Worm (Caenorhabditis elegans) whole organism, young adult: ENCODE measurements around the gene ZC15.3.

Experiments
- B0019.2 ChIP-seq: fragments of 200-800 bp; sonication (Bioruptor generic); conservative IDR thresholded peaks from 2 replicates; pipeline ENCODE4 v1.3.6; 2022; ENCODE audit warnings: missing genetic modification reagents, missing genetic modification characterization, missing compliant biosample characterization
- B0336.3 ChIP-seq: fragments of 200-800 bp; sonication (Bioruptor generic); IDR thresholded peaks from 2 replicates; pipeline ENCODE4 v1.3.6; 2022; ENCODE audit warnings: missing genetic modification characterization, missing compliant biosample characterization
- C06A6.2 ChIP-seq: fragments of 200-800 bp; sonication (Bioruptor generic); conservative IDR thresholded peaks from 2 replicates; pipeline ENCODE4 v1.3.6; 2022; ENCODE audit warnings: missing genetic modification characterization, missing compliant biosample characterization
- C17E4.6 ChIP-seq: fragments of 200-800 bp; sonication (Bioruptor generic); IDR thresholded peaks from 2 replicates; pipeline ENCODE4 v1.3.6; 2022; ENCODE audit warnings: missing genetic modification reagents, missing genetic modification characterization, missing compliant biosample characterization
- F10E7.11 ChIP-seq: sonication (generic microtip); optimal IDR thresholded peaks from 2 replicates; lab custom pipeline; 2017; ENCODE audit warnings: mild to moderate bottlenecking, missing genetic modification characterization, moderate library complexity, missing compliant biosample characterization
- F33H1.4 ChIP-seq: fragments of 200-800 bp; sonication (Bioruptor generic); IDR thresholded peaks from 2 replicates; pipeline ENCODE4 v1.3.6; 2022; ENCODE audit warnings: missing genetic modification reagents, missing genetic modification characterization, missing compliant biosample characterization
- F39B2.1 ChIP-seq: fragments of 200-800 bp; sonication (Bioruptor generic); IDR thresholded peaks from 2 replicates; pipeline ENCODE4 v1.3.6; 2022; ENCODE audit warnings: missing genetic modification reagents, missing genetic modification characterization, missing compliant biosample characterization
- F52B5.7 ChIP-seq: sonication (generic microtip); optimal IDR thresholded peaks from 2 replicates; lab custom pipeline; 2016; ENCODE audit warnings: mild to moderate bottlenecking, missing genetic modification characterization, missing compliant biosample characterization
- F57A8.1 ChIP-seq: fragments of 200-800 bp; sonication (Bioruptor generic); optimal IDR thresholded peaks from 2 replicates; lab custom pipeline; 2018; ENCODE audit warnings: mild to moderate bottlenecking, missing genetic modification characterization, moderate library complexity, missing compliant biosample characterization
- F57C9.4 ChIP-seq: sonication (generic microtip); optimal IDR thresholded peaks from 2 replicates; lab custom pipeline; 2017; ENCODE audit warnings: mild to moderate bottlenecking, missing genetic modification characterization, missing compliant biosample characterization
- K11D2.4 ChIP-seq: fragments of 200-800 bp; sonication (Bioruptor generic); IDR thresholded peaks from 2 replicates; pipeline ENCODE4 v1.3.6; 2022; ENCODE audit warnings: missing genetic modification reagents, missing genetic modification characterization, missing compliant biosample characterization
- T26A5.8 ChIP-seq: sonication (generic microtip); optimal IDR thresholded peaks from 2 replicates; lab custom pipeline; 2016; ENCODE audit warnings: missing genetic modification characterization, missing compliant biosample characterization
- Y53F4B.3 ChIP-seq: fragments of 200-800 bp; sonication (Bioruptor generic); IDR thresholded peaks from 2 replicates; pipeline ENCODE4 v1.3.6; 2022; ENCODE audit warnings: missing genetic modification reagents, missing genetic modification characterization, missing compliant biosample characterization
- Y53G8AR.9 ChIP-seq: fragments of 200-800 bp; sonication (Bioruptor generic); conservative IDR thresholded peaks from 2 replicates; pipeline ENCODE4 v1.3.6; 2022; ENCODE audit warnings: missing genetic modification reagents, missing genetic modification characterization, missing compliant biosample characterization
- ama-1 ChIP-seq, 3 experiments: fragments of 150-350 bp in 1 of 3; sonication (generic microtip) in 2 of 3; optimal IDR thresholded peaks; 2 replicates each; lab custom pipeline; 2014 to 2018; ENCODE audit warnings: missing biosample characterization in 2 of 3, missing genetic modification characterization in 2 of 3, missing genetic modification reagents in 2 of 3
- athp-1 ChIP-seq: sonication (generic microtip); optimal IDR thresholded peaks from 2 replicates; lab custom pipeline; 2017; ENCODE audit warnings: mild to moderate bottlenecking, missing genetic modification characterization, missing compliant biosample characterization
- ceh-91 ChIP-seq: fragments of 200-800 bp; sonication (Bioruptor generic); IDR thresholded peaks from 2 replicates; pipeline ENCODE4 v1.3.6; 2022; ENCODE audit warnings: missing genetic modification reagents, missing genetic modification characterization, missing compliant biosample characterization
- efl-1 ChIP-seq: fragments of 150-350 bp; optimal IDR thresholded peaks from 2 replicates; lab custom pipeline; 2014; ENCODE audit warnings: missing biosample characterization, missing genetic modification reagents, missing genetic modification characterization
- him-1 ChIP-seq: sonication (generic microtip); optimal IDR thresholded peaks from 2 replicates; lab custom pipeline; 2016; ENCODE audit warnings: missing genotype, missing genetic modification reagents, missing genetic modification characterization, missing compliant biosample characterization
- hlh-26 ChIP-seq: fragments of 200-800 bp; sonication (Bioruptor generic); conservative IDR thresholded peaks from 2 replicates; pipeline ENCODE4 v1.3.6; 2022; ENCODE audit warnings: missing genetic modification reagents, missing genetic modification characterization, missing compliant biosample characterization
- hmg-20 ChIP-seq: fragments of 200-800 bp; sonication (Bioruptor generic); IDR thresholded peaks from 2 replicates; pipeline ENCODE4 v1.3.6; 2022; ENCODE audit warnings: missing genetic modification reagents, missing genetic modification characterization, missing compliant biosample characterization
- let-526 ChIP-seq: fragments of 200-800 bp; sonication (Bioruptor generic); IDR thresholded peaks from 2 replicates; pipeline ENCODE4 v1.3.6; 2022; ENCODE audit warnings: missing genetic modification reagents, missing genetic modification characterization, missing compliant biosample characterization
- lsl-1 ChIP-seq: fragments of 200-800 bp; sonication (Bioruptor generic); optimal IDR thresholded peaks from 2 replicates; lab custom pipeline; 2018; ENCODE audit warnings: mild to moderate bottlenecking, missing genetic modification characterization, moderate library complexity, missing compliant biosample characterization
- lsy-27 ChIP-seq: sonication (generic microtip); optimal IDR thresholded peaks from 2 replicates; lab custom pipeline; 2017; ENCODE audit warnings: missing genetic modification characterization, mild to moderate bottlenecking, missing compliant biosample characterization, antibody characterized with exemption, missing genotype, borderline replicate concordance; ENCODE audit not compliant: insufficient read depth
- mcd-1 ChIP-seq: fragments of 200-800 bp; sonication (Bioruptor generic); IDR thresholded peaks from 2 replicates; pipeline ENCODE4 v1.3.6; 2022; ENCODE audit warnings: missing genetic modification reagents, missing genetic modification characterization, missing compliant biosample characterization
- nfyb-1 ChIP-seq: fragments of 200-800 bp; sonication (Bioruptor generic); IDR thresholded peaks from 2 replicates; pipeline ENCODE4 v1.3.6; 2022; ENCODE audit warnings: missing genetic modification reagents, missing genetic modification characterization, missing compliant biosample characterization
- nhr-27 ChIP-seq: fragments of 200-800 bp; sonication (Bioruptor generic); optimal IDR thresholded peaks from 2 replicates; lab custom pipeline; 2018; ENCODE audit warnings: mild to moderate bottlenecking, missing genetic modification characterization, moderate library complexity, missing compliant biosample characterization
- nhr-80 ChIP-seq: sonication (generic microtip); optimal IDR thresholded peaks from 2 replicates; lab custom pipeline; 2016; ENCODE audit warnings: missing genetic modification characterization, missing compliant biosample characterization
- pha-4 ChIP-seq: fragments of 150-350 bp; sonication (generic microtip); optimal IDR thresholded peaks from 2 replicates; lab custom pipeline; 2014; ENCODE audit warnings: missing biosample characterization, missing genetic modification reagents, missing genetic modification characterization
- repo-1 ChIP-seq: sonication (generic microtip); optimal IDR thresholded peaks from 2 replicates; lab custom pipeline; 2017; ENCODE audit warnings: mild to moderate bottlenecking, missing genetic modification characterization, missing compliant biosample characterization
- rpc-1 ChIP-seq, 2 experiments: fragments of 150-350 bp in 1 of 2; sonication (generic microtip) in 1 of 2; optimal IDR thresholded peaks; 2 replicates each; lab custom pipeline; 2014 to 2018; ENCODE audit warnings: missing biosample characterization in 1 of 2, missing genetic modification characterization in 1 of 2, missing genetic modification reagents in 1 of 2, missing genotype in 1 of 2
- sdz-38 ChIP-seq: sonication (generic microtip); optimal IDR thresholded peaks from 2 replicates; lab custom pipeline; 2016; ENCODE audit warnings: missing genotype, missing genetic modification characterization, missing compliant biosample characterization
- snpc-1.3 ChIP-seq: sonication (generic microtip); optimal IDR thresholded peaks from 2 replicates; lab custom pipeline; 2017; ENCODE audit warnings: missing genetic modification characterization, mild to moderate bottlenecking, missing compliant biosample characterization, antibody characterized with exemption, moderate library complexity, missing genotype, missing genetic modification reagents; ENCODE audit not compliant: insufficient read depth
- unc-62 ChIP-seq: fragments of 150-350 bp; optimal IDR thresholded peaks from 2 replicates; lab custom pipeline; 2014; ENCODE audit warnings: missing biosample characterization, missing genetic modification reagents, missing genetic modification characterization
- ztf-26 ChIP-seq: sonication (generic microtip); optimal IDR thresholded peaks from 2 replicates; lab custom pipeline; 2017; ENCODE audit warnings: missing genetic modification characterization, missing compliant biosample characterization

ZC15.3 gene

ce11 chrV:20335264-20335663, 31.9 kb downstream of the ZC15.3 start, which contains the start of gene Y38H6A.5:
TSS of gene Y38H6A.5 (minus strand) at chrV:20335364.
- no peak for TF ChIP-seq athp-1
- no peak for TF ChIP-seq K11D2.4 (GFP tag; lab: Robert Waterston, UW)
- no peak for TF ChIP-seq repo-1 (tag; lab: Kevin White, UChicago)
- TF ChIP-seq nhr-80 (tag; lab: Kevin White, UChicago) = no peak
- no peak for TF ChIP-seq snpc-1.3 (tag; lab: Kevin White, UChicago)
- no peak for TF ChIP-seq ama-1 (optimal IDR thresholded peaks at IDR 0.05; lab: Kevin White, UChicago)
- TF ChIP-seq ama-1 (GFP tag; optimal IDR thresholded peaks at IDR 0.05; lab: Kevin White, UChicago) = no peak
- TF ChIP-seq F57A8.1 (GFP tag; lab: Kevin White, UChicago) = no peak
- TF ChIP-seq, all 124 proteins: peak for 0

DNA sequence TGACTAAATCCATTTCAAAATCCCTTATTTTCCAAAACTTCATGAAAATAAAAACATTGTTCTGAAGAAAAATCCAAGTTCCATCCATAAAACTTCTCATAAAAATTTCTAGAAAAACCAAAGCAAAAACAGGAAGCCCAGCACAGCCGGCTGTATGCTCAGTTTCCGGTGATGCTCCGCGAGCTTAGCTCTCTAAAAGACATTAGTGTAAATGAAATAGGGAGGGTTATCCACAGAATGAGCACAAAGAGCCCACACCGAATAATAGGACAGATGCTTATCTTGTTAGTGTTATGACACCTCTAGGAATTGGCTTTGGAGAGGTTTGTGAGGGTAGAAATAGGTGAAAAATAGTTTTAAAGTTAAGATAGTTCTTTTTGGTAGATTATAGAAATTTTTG, 34.6 kb downstream of the ZC15.3 start:
- no peak for TF ChIP-seq him-1 (tag; lab: Kevin White, UChicago)
- no peak for TF ChIP-seq nfyb-1
- TF ChIP-seq sdz-38 (tag; lab: Kevin White, UChicago) = no peak
- TF ChIP-seq C06A6.2 (GFP tag; lab: Robert Waterston, UW) = no peak
- no peak for TF ChIP-seq Y53F4B.3 (GFP tag; lab: Robert Waterston, UW)
- TF ChIP-seq C17E4.6 (GFP tag; lab: Robert Waterston, UW) = no peak
- no peak for TF ChIP-seq mcd-1 (GFP tag; lab: Robert Waterston, UW)
- TF ChIP-seq efl-1 (GFP tag; lab: Kevin White, UChicago) = no peak
- TF ChIP-seq snpc-1.3 (tag; lab: Kevin White, UChicago) = no peak
- no peak for TF ChIP-seq T26A5.8 (tag; lab: Kevin White, UChicago)
- no peak for TF ChIP-seq ztf-26 (tag; lab: Kevin White, UChicago)
- no peak for TF ChIP-seq Y53G8AR.9 (GFP tag; lab: Robert Waterston, UW)
- no peak for TF ChIP-seq ceh-91
- no peak for TF ChIP-seq pha-4 (tag; lab: Kevin White, UChicago)
- TF ChIP-seq B0019.2 (GFP tag; lab: Robert Waterston, UW) = no peak
- TF ChIP-seq rpc-1 (optimal IDR thresholded peaks at IDR 0.05; lab: Kevin White, UChicago) = no peak
- no peak for TF ChIP-seq rpc-1 (tag; optimal IDR thresholded peaks at IDR 0.05; lab: Kevin White, UChicago)
- TF ChIP-seq, all 124 proteins: peak for 0

ce11 chrV:20338870-20339269, 35.5 kb downstream of the ZC15.3 start:
- TF ChIP-seq B0336.3 (GFP tag; lab: Robert Waterston, UW) (no peak), nhr-27 (no peak), hmg-20 (no peak), F57C9.4 (tag; lab: Kevin White, UChicago) (no peak), lsl-1 (GFP tag; lab: Kevin White, UChicago) (no peak), F52B5.7 (tag; lab: Kevin White, UChicago) (no peak), hlh-26 (GFP tag; lab: Robert Waterston, UW) (no peak), lsy-27 (tag; lab: Kevin White, UChicago) (no peak), let-526 (GFP tag; lab: Robert Waterston, UW) (no peak), F10E7.11 (tag; lab: Kevin White, UChicago) (no peak), unc-62 (GFP tag; lab: Kevin White, UChicago) (no peak), nfyb-1 (no peak), nhr-80 (tag; lab: Kevin White, UChicago) (no peak), F33H1.4 (no peak), F39B2.1 (GFP tag; lab: Robert Waterston, UW) (no peak), ama-1 (optimal IDR thresholded peaks at IDR 0.05; lab: Kevin White, UChicago) (no peak), ama-1 (GFP tag; optimal IDR thresholded peaks at IDR 0.05; lab: Kevin White, UChicago) (no peak)
